Fruit fly (Drosophila melanogaster) whole organism, pupa: Measurements from ENCODE around the gene Uck.

Experiments
- CG13204 ChIP-seq: fragments of 200-800 bp; sonication (Bioruptor generic); optimal IDR thresholded peaks from 2 replicates; lab custom pipeline; 2018; ENCODE audit warnings: missing biosample characterization, mild to moderate bottlenecking, missing genetic modification characterization, moderate library complexity
- CG14655 ChIP-seq: fragments of 200-800 bp; sonication (Bioruptor generic); optimal IDR thresholded peaks from 3 replicates; lab custom pipeline; 2017; ENCODE audit warnings: mild to moderate bottlenecking, missing biosample characterization, missing genetic modification reagents, missing genetic modification characterization
- CG15710 ChIP-seq: fragments of 200-800 bp; sonication (Bioruptor generic); optimal IDR thresholded peaks from 2 replicates; lab custom pipeline; 2018; ENCODE audit warnings: missing biosample characterization, mild to moderate bottlenecking, missing genetic modification characterization, moderate library complexity
- CG34367 ChIP-seq: fragments of 200-800 bp; sonication (Bioruptor generic); optimal IDR thresholded peaks from 2 replicates; lab custom pipeline; 2018; ENCODE audit warnings: missing biosample characterization, mild to moderate bottlenecking, missing genetic modification characterization
- CG4496 ChIP-seq: fragments of 200-800 bp; sonication (Bioruptor generic); IDR thresholded peaks from 3 replicates; pipeline ENCODE4 v1.3.6; 2022; ENCODE audit warnings: missing biosample characterization, missing genetic modification characterization
- CG8159 ChIP-seq: fragments of 200-800 bp; sonication (Bioruptor generic); optimal IDR thresholded peaks from 3 replicates; lab custom pipeline; 2018; ENCODE audit warnings: missing biosample characterization, mild to moderate bottlenecking, missing genetic modification characterization, moderate library complexity
- Ets98B ChIP-seq: fragments of 200-800 bp; sonication (Bioruptor generic); IDR thresholded peaks from 2 replicates; pipeline ENCODE4 v1.3.6; 2022; ENCODE audit warnings: missing biosample characterization, missing genetic modification characterization
- Pif1A ChIP-seq: fragments of 200-800 bp; sonication (Bioruptor generic); optimal IDR thresholded peaks from 3 replicates; lab custom pipeline; 2016; ENCODE audit warnings: missing biosample characterization, missing genetic modification characterization
- gl ChIP-seq: fragments of 200-800 bp; sonication (Bioruptor generic); optimal IDR thresholded peaks from 2 replicates; lab custom pipeline; 2018; ENCODE audit warnings: missing biosample characterization, mild to moderate bottlenecking, missing genetic modification characterization

dm6 chr3R:24294299-24294698 lies 4.3 kb downstream of the Uck start, which contains the start of gene CG5715:
- TF ChIP-seq Pif1A (GFP tag; lab: Kevin White, UChicago), result no peak
- no peak for TF ChIP-seq CG13204
- no peak for TF ChIP-seq CG8159 (tag; lab: Kevin White, UChicago)
- TF ChIP-seq CG34367 (tag; lab: Kevin White, UChicago), result no peak
- TF ChIP-seq CG14655, result no peak
- TF ChIP-seq gl, result no peak
- no peak for TF ChIP-seq CG4496 (GFP tag; lab: Robert Waterston, UW)
- no peak for TF ChIP-seq CG15710 (tag; lab: Kevin White, UChicago)
- no peak for TF ChIP-seq Ets98B (GFP tag; lab: Robert Waterston, UW)
